Fruit fly (Drosophila melanogaster) whole organism, wandering third instar larva: ENCODE data around the gene Ogg1.
A peak's percentile ranks its signal among the peaks of the same experiment; 100 is the strongest.

Source experiments
- Abd-B ChIP-seq: fragments of >200 bp; optimal IDR thresholded peaks from 2 replicates; lab custom pipeline; 2017; ENCODE audit warnings: missing biosample characterization, missing genetic modification characterization
- CG32264 ChIP-seq: fragments of 200-800 bp; sonication (Bioruptor generic); optimal IDR thresholded peaks from 2 replicates; lab custom pipeline; 2016; ENCODE audit warnings: missing biosample characterization, missing genetic modification characterization
- CG9705 ChIP-seq: fragments of 200-800 bp; sonication (Bioruptor generic); optimal IDR thresholded peaks from 2 replicates; lab custom pipeline; 2018; ENCODE audit warnings: missing biosample characterization, mild to moderate bottlenecking, missing genetic modification characterization
- CrebA ChIP-seq: fragments of 200-800 bp; sonication (Bioruptor generic); optimal IDR thresholded peaks from 2 replicates; lab custom pipeline; 2016; ENCODE audit warnings: missing biosample characterization, mild to moderate bottlenecking, missing genetic modification characterization, borderline replicate concordance
- Dfd ChIP-seq: fragments of >200 bp; optimal IDR thresholded peaks from 2 replicates; lab custom pipeline; 2017; ENCODE audit warnings: missing biosample characterization, missing genetic modification characterization
- Dif ChIP-seq: fragments of 200-275, 200-300 bp; sonication (Bioruptor generic); optimal IDR thresholded peaks from 2 replicates; lab custom pipeline; 2018; ENCODE audit warnings: missing biosample characterization, missing genetic modification characterization; ENCODE audit not compliant: partially characterized antibody
- GATAd ChIP-seq: sonication (Bioruptor generic); optimal IDR thresholded peaks from 2 replicates; lab custom pipeline; 2016; ENCODE audit warnings: missing biosample characterization, missing genetic modification characterization
- HLH106 ChIP-seq: fragments of 200-800 bp; optimal IDR thresholded peaks from 3 replicates; lab custom pipeline; 2019; ENCODE audit warnings: missing biosample characterization, mild to moderate bottlenecking, missing genetic modification characterization, moderate library complexity
- Hnf4 ChIP-seq: fragments of 200-800 bp; sonication (Bioruptor generic); optimal IDR thresholded peaks from 2 replicates; lab custom pipeline; 2016; ENCODE audit warnings: missing biosample characterization, mild to moderate bottlenecking, missing genetic modification characterization
- Hr78 ChIP-seq: fragments of >200 bp; optimal IDR thresholded peaks from 2 replicates; lab custom pipeline; 2017; ENCODE audit warnings: missing biosample characterization, missing genetic modification characterization
- Hr83 ChIP-seq: fragments of 200-300 bp; sonication (Bioruptor generic); optimal IDR thresholded peaks from 2 replicates; lab custom pipeline; 2016; ENCODE audit warnings: missing biosample characterization, mild to moderate bottlenecking, missing genetic modification characterization, moderate library complexity; ENCODE audit not compliant: poor library complexity, severe bottlenecking
- Jra ChIP-seq: sonication (Bioruptor generic); optimal IDR thresholded peaks from 2 replicates; lab custom pipeline; 2016; ENCODE audit warnings: missing biosample characterization, missing genetic modification characterization
- Mio ChIP-seq: sonication (Bioruptor generic); optimal IDR thresholded peaks from 2 replicates; lab custom pipeline; 2016; ENCODE audit warnings: missing biosample characterization, missing genetic modification characterization
- Myc ChIP-seq: fragments of >200 bp; optimal IDR thresholded peaks from 2 replicates; lab custom pipeline; 2017
- N ChIP-seq: fragments of >200 bp; optimal IDR thresholded peaks from 2 replicates; lab custom pipeline; 2018; ENCODE audit warnings: missing biosample characterization, missing external identifiers, missing genetic modification characterization
- OdsH ChIP-seq: fragments of 200-800 bp; sonication (Bioruptor generic); optimal IDR thresholded peaks from 2 replicates; lab custom pipeline; 2016; ENCODE audit warnings: missing biosample characterization, mild to moderate bottlenecking, missing genetic modification characterization
- Rel ChIP-seq, 2 experiments: fragments of 200-800 bp; sonication (Bioruptor generic) in 1 of 2; optimal IDR thresholded peaks; 2 replicates in 1 of 2; 3 replicates in 1 of 2; lab custom pipeline; 2016 to 2019; ENCODE audit warnings: mild to moderate bottlenecking in 2 of 2, missing biosample characterization in 2 of 2, missing genetic modification characterization in 2 of 2, moderate library complexity in 1 of 2
- Sp1 ChIP-seq: fragments of 200-800 bp; sonication (Bioruptor generic); optimal IDR thresholded peaks from 3 replicates; lab custom pipeline; 2019; ENCODE audit warnings: missing biosample characterization, mild to moderate bottlenecking, missing genetic modification characterization, moderate library complexity
- Vsx2 ChIP-seq: fragments of 200-300, 225-300 bp; sonication (Bioruptor generic); optimal IDR thresholded peaks from 2 replicates; lab custom pipeline; 2018; ENCODE audit warnings: missing biosample characterization, missing genetic modification characterization; ENCODE audit not compliant: partially characterized antibody
- br ChIP-seq: fragments of 200-800 bp; sonication (Bioruptor generic); optimal IDR thresholded peaks from 2 replicates; lab custom pipeline; 2016; ENCODE audit warnings: missing biosample characterization, missing genetic modification characterization
- brk ChIP-seq: fragments of 200-800 bp; sonication (Bioruptor generic); optimal IDR thresholded peaks from 2 replicates; lab custom pipeline; 2016; ENCODE audit warnings: missing biosample characterization, mild to moderate bottlenecking, missing genetic modification characterization
- dl ChIP-seq, 2 experiments: fragments of 175-275, 200-275 bp in 1 of 2; fragments of 200-275 bp in 1 of 2; sonication (Bioruptor generic); optimal IDR thresholded peaks; lab custom pipeline; 2018; ENCODE audit warnings: mild to moderate bottlenecking in 2 of 2, missing biosample characterization in 2 of 2, missing genetic modification characterization in 2 of 2, moderate library complexity in 2 of 2; ENCODE audit not compliant: partially characterized antibody in 2 of 2, insufficient read depth in 1 of 2
- dmrt93B ChIP-seq: fragments of 200-800 bp; sonication (Bioruptor generic); optimal IDR thresholded peaks from 2 replicates; lab custom pipeline; 2018; ENCODE audit warnings: missing biosample characterization, mild to moderate bottlenecking, missing genetic modification characterization
- dsf ChIP-seq: sonication (Bioruptor generic); optimal IDR thresholded peaks from 2 replicates; lab custom pipeline; 2016; ENCODE audit warnings: missing biosample characterization, missing genetic modification characterization, borderline replicate concordance
- ey ChIP-seq: fragments of 200-800 bp; sonication (Bioruptor generic); optimal IDR thresholded peaks from 2 replicates; lab custom pipeline; 2016; ENCODE audit warnings: missing biosample characterization, missing genetic modification characterization
- foxo ChIP-seq, 2 experiments: fragments of 200-800 bp; sonication (Bioruptor generic); optimal IDR thresholded peaks; 2 replicates in 1 of 2; 3 replicates in 1 of 2; lab custom pipeline; 2016 to 2017; ENCODE audit warnings: missing biosample characterization in 2 of 2, missing genetic modification characterization in 2 of 2
- fru ChIP-seq: fragments of 200-800 bp; sonication (Bioruptor generic); optimal IDR thresholded peaks from 3 replicates; lab custom pipeline; 2016; ENCODE audit warnings: missing biosample characterization, mild to moderate bottlenecking, missing genetic modification characterization
- h ChIP-seq: fragments of 200-800 bp; sonication (Bioruptor generic); optimal IDR thresholded peaks from 3 replicates; lab custom pipeline; 2016; ENCODE audit warnings: missing biosample characterization, mild to moderate bottlenecking, missing genetic modification characterization
- jim ChIP-seq: fragments of 175-275, 200-325 bp; sonication (Bioruptor generic); optimal IDR thresholded peaks from 2 replicates; lab custom pipeline; 2016; ENCODE audit warnings: missing biosample characterization, mild to moderate bottlenecking, missing genetic modification characterization
- lola ChIP-seq: fragments of >200 bp; optimal IDR thresholded peaks from 2 replicates; lab custom pipeline; 2017; ENCODE audit warnings: missing biosample characterization, missing genetic modification characterization
- pan ChIP-seq: fragments of >200 bp; optimal IDR thresholded peaks from 2 replicates; lab custom pipeline; 2017
- psq ChIP-seq: fragments of 200-800 bp; sonication (Bioruptor generic); optimal IDR thresholded peaks from 3 replicates; lab custom pipeline; 2017; ENCODE audit warnings: missing biosample characterization, mild to moderate bottlenecking, missing genetic modification characterization, moderate library complexity
- rgr ChIP-seq: fragments of 200-800 bp; sonication (Bioruptor generic); optimal IDR thresholded peaks from 3 replicates; lab custom pipeline; 2016; ENCODE audit warnings: missing biosample characterization, mild to moderate bottlenecking, missing genetic modification characterization
- sage ChIP-seq: fragments of 200-800 bp; sonication (Bioruptor generic); optimal IDR thresholded peaks from 2 replicates; lab custom pipeline; 2016; ENCODE audit warnings: missing biosample characterization, mild to moderate bottlenecking, missing genetic modification characterization
- sv ChIP-seq: fragments of 200-800 bp; sonication (Bioruptor generic); optimal IDR thresholded peaks from 3 replicates; lab custom pipeline; 2016; ENCODE audit warnings: missing biosample characterization, missing genetic modification characterization
- woc ChIP-seq: sonication (Bioruptor generic); optimal IDR thresholded peaks from 2 replicates; lab custom pipeline; 2016; ENCODE audit warnings: missing biosample characterization, mild to moderate bottlenecking, missing genetic modification characterization

The Ogg1 gene

DNA sequence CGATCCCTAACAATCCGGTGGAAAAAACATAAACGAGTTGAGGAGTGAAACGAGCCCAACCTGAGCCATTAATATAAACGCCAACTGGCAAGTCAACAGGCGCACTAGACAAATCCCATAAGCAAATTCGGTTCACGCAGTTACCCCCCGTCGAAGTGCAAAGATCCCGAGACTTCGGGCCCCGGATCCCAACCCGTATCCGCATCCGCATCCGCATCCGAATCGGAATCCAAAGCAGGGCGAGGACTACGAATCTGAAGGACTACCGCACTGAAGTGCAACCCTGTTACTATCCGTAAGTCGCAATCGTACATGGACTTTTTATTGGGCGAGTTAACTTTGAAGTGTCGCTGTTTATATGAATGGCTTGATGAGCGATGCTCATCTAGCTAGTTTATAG, 34.7 kb downstream of the Ogg1 start:
- TF ChIP-seq N (GFP tag; lab: Kevin White, UChicago) (no peak), HLH106 (tag; lab: Kevin White, UChicago) (no peak), Dif (GFP tag; lab: Kevin White, UChicago) (no peak)

- no peak for TF ChIP-seq CrebA (GFP tag; lab: Kevin White, UChicago)
- TF ChIP-seq lola (GFP tag; lab: Kevin White, UChicago), result no peak
- TF ChIP-seq N (GFP tag; lab: Kevin White, UChicago), result no peak
- no peak for TF ChIP-seq Sp1
- TF ChIP-seq sv (GFP tag; lab: Kevin White, UChicago), result no peak
- TF ChIP-seq CG32264 (GFP tag; lab: Kevin White, UChicago), result no peak
- TF ChIP-seq br (GFP tag; lab: Kevin White, UChicago), result no peak
- TF ChIP-seq Vsx2 (GFP tag; lab: Kevin White, UChicago), result no peak
- TF ChIP-seq OdsH (GFP tag; lab: Kevin White, UChicago), result no peak
- no peak for TF ChIP-seq sage (GFP tag; lab: Kevin White, UChicago)
Observed at dm6 chrX:8725238-8725637, 35.1 kb downstream of the Ogg1 start.

- no peak for TF ChIP-seq rgr (GFP tag; lab: Kevin White, UChicago)
- TF ChIP-seq sv (GFP tag; lab: Kevin White, UChicago), result no peak
- no peak for TF ChIP-seq dmrt93B (GFP tag; lab: Kevin White, UChicago)
- no peak for TF ChIP-seq Rel (GFP tag; optimal IDR thresholded peaks at IDR 0.05; lab: Kevin White, UChicago)
- no peak for TF ChIP-seq Rel (tag; optimal IDR thresholded peaks at IDR 0.05; lab: Kevin White, UChicago)
- no peak for TF ChIP-seq fru
- TF ChIP-seq GATAd (GFP tag; lab: Kevin White, UChicago), result no peak
- no peak for TF ChIP-seq Hr83 (GFP tag; lab: Kevin White, UChicago)
- no peak for TF ChIP-seq Hr78 (GFP tag; lab: Kevin White, UChicago)
- no peak for TF ChIP-seq foxo (GFP tag; optimal IDR thresholded peaks at IDR 0.05; lab: Kevin White, UChicago)
- no peak for TF ChIP-seq br (GFP tag; lab: Kevin White, UChicago)
- TF ChIP-seq OdsH (GFP tag; lab: Kevin White, UChicago), result no peak
- no peak for TF ChIP-seq psq
- no peak for TF ChIP-seq lola (GFP tag; lab: Kevin White, UChicago)
- TF ChIP-seq pan (lab: Kevin White, UChicago), result no peak
- no peak for TF ChIP-seq Abd-B (GFP tag; lab: Kevin White, UChicago)
- no peak for TF ChIP-seq CrebA (GFP tag; lab: Kevin White, UChicago)
- no peak for TF ChIP-seq Dfd (GFP tag; lab: Kevin White, UChicago)
- no peak for TF ChIP-seq Mio (GFP tag; lab: Kevin White, UChicago)
- no peak for TF ChIP-seq Hnf4
Observed at dm6 chrX:8726816-8727215, 36.7 kb downstream of the Ogg1 start.

dm6 chrX:8728030-8728429, 37.9 kb downstream of the Ogg1 start:
- TF ChIP-seq N (GFP tag; lab: Kevin White, UChicago), result no peak
- no peak for TF ChIP-seq CG9705
- TF ChIP-seq rgr (GFP tag; lab: Kevin White, UChicago), result no peak
- no peak for TF ChIP-seq Jra (GFP tag; lab: Kevin White, UChicago)
- no peak for TF ChIP-seq Dfd (GFP tag; lab: Kevin White, UChicago)
- TF ChIP-seq br (GFP tag; lab: Kevin White, UChicago), result no peak
- TF ChIP-seq OdsH (GFP tag; lab: Kevin White, UChicago), result no peak
- no peak for TF ChIP-seq Myc (lab: Kevin White, UChicago)
- no peak for TF ChIP-seq jim (GFP tag; lab: Kevin White, UChicago)
- no peak for TF ChIP-seq CrebA (GFP tag; lab: Kevin White, UChicago)
- TF ChIP-seq Dif (GFP tag; lab: Kevin White, UChicago), result no peak
- TF ChIP-seq dsf (GFP tag; lab: Kevin White, UChicago), result no peak

dm6 chrX:8730306-8730705, 40.2 kb downstream of the Ogg1 start:
- peak; percentile 61 for TF ChIP-seq br (GFP tag; lab: Kevin White, UChicago)
- no peak for TF ChIP-seq Mio (GFP tag; lab: Kevin White, UChicago)
- TF ChIP-seq rgr (GFP tag; lab: Kevin White, UChicago), result peak; percentile 56
- TF ChIP-seq Myc (lab: Kevin White, UChicago), result no peak
- TF ChIP-seq Hnf4, result peak; percentile 51
- peak; percentile 78 for TF ChIP-seq h (GFP tag; lab: Kevin White, UChicago)
- no peak for TF ChIP-seq Vsx2 (GFP tag; lab: Kevin White, UChicago)
- no peak for TF ChIP-seq Jra (GFP tag; lab: Kevin White, UChicago)
- TF ChIP-seq dl (GFP tag; optimal IDR thresholded peaks at IDR 0.05; lab: Kevin White, UChicago; ENCODE audit: insufficient read depth in 1 of 2, partially characterized antibody in 2 of 2), result no peak
- peak; percentile 68 for TF ChIP-seq fru
- TF ChIP-seq Hr78 (GFP tag; lab: Kevin White, UChicago), result no peak
- peak; percentile 52 for TF ChIP-seq woc
- peak in 1 of 2 experiments; percentile 74 for TF ChIP-seq foxo (GFP tag; optimal IDR thresholded peaks at IDR 0.05; lab: Kevin White, UChicago)
- no peak for TF ChIP-seq Abd-B (GFP tag; lab: Kevin White, UChicago)
- TF ChIP-seq ey (GFP tag; lab: Kevin White, UChicago), result peak; percentile 72
- peak; percentile 50 for TF ChIP-seq OdsH (GFP tag; lab: Kevin White, UChicago)
- TF ChIP-seq Rel (GFP tag; optimal IDR thresholded peaks at IDR 0.05; lab: Kevin White, UChicago), result no peak
- peak; percentile 22 for TF ChIP-seq Rel (tag; optimal IDR thresholded peaks at IDR 0.05; lab: Kevin White, UChicago)
- TF ChIP-seq Hr83 (GFP tag; lab: Kevin White, UChicago), result no peak
- TF ChIP-seq brk, result peak; percentile 17
- no peak for TF ChIP-seq pan (lab: Kevin White, UChicago)
- no peak for TF ChIP-seq N (GFP tag; lab: Kevin White, UChicago)
- peak; percentile 66 for TF ChIP-seq Sp1
- no peak for TF ChIP-seq Dif (GFP tag; lab: Kevin White, UChicago)
- TF ChIP-seq lola (GFP tag; lab: Kevin White, UChicago), result no peak
- peak; percentile 71 for TF ChIP-seq HLH106 (tag; lab: Kevin White, UChicago)
